Fruit fly (Drosophila melanogaster): ENCODE data around the gene Gale.

DNA sequence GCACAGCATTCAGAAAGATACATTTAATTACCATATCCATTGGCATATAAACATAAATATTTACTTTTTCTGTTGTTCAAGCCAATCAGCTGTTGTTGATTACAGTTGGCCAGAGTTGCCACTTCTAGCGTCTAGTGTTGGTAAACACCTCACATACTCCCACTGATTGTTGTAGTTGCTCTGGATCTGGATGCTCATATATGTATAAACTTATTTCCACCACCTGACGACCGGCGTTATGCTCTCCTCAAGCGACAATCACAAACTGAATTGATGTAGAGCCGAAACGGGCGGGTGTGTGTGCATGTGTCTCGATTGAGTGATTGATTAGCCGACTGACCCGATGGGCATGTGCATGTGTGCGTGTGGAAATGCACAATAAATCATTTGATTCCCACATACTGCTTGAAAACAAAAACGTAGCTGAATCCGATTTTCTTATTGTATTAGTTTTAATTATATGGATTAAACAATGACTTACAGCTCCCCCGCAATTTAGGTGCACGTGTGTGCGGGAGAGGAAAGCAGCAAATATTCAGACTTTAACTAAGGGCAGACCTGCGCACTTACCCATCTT lies 33.5 kb downstream of the Gale start:
- no peak for TF ChIP-seq CG9948 (tag; optimal IDR thresholded peaks at IDR 0.05)
- TF ChIP-seq CG13204 (GFP tag; optimal IDR thresholded peaks at IDR 0.05): no peak
- no peak for TF ChIP-seq EcR (GFP tag; optimal IDR thresholded peaks at IDR 0.05)
- TF ChIP-seq gl (tag; optimal IDR thresholded peaks at IDR 0.05): no peak
- no peak for TF ChIP-seq CG8301 (tag; optimal IDR thresholded peaks at IDR 0.05)
- peak; percentile 58 for TF ChIP-seq Pif1B (GFP tag; optimal IDR thresholded peaks at IDR 0.05)
- TF ChIP-seq CG14655 (GFP tag; optimal IDR thresholded peaks at IDR 0.05): no peak
- TF ChIP-seq Pif1A (GFP tag; optimal IDR thresholded peaks at IDR 0.05): peak; percentile 22
- TF ChIP-seq CG8159 (tag; optimal IDR thresholded peaks at IDR 0.05): peak; percentile 34
- TF ChIP-seq fd96Ca (GFP tag; IDR thresholded peaks at IDR 0.05): no peak
- TF ChIP-seq D1 (tag; optimal IDR thresholded peaks at IDR 0.05): no peak
- TF ChIP-seq CG32121 (GFP tag; IDR thresholded peaks at IDR 0.05): 0 out of 2 replicates have a peak, but pooled peaks have one; percentile 14
- no peak for TF ChIP-seq CG12605 (GFP tag; IDR thresholded peaks at IDR 0.05)
